Fruit fly (Drosophila melanogaster): Measurements from ENCODE around the gene CG44422.

CG44422 gene

DNA sequence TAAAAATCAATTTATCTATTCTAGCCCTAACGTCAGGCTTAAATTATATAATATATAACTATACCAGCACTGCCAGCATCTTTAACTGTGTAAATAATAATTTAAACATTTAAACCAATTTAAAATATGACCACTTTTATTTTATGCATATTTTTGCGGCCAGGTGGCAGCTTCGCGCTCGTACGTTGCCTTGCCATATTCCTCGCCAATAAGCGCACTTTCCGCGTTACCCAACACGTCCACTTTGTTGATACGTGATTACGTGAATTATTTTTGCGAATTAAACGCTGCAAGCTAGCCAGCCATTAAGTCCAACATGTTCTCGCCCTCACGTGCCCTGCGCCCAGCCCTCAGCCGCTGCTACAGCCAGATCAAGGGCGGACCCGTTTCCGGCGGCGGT, 47.2 kb upstream of the CG44422 start, which contains the start of gene NdufV3 (continued):
- TF ChIP-seq CrebB (tag; optimal IDR thresholded peaks at IDR 0.05): no peak
- TF ChIP-seq E2f1 (GFP tag; IDR thresholded peaks at IDR 0.05): no peak
- TF ChIP-seq bigmax (GFP tag; optimal IDR thresholded peaks at IDR 0.05): no peak
- no peak for TF ChIP-seq gce (GFP tag; IDR thresholded peaks at IDR 0.05)
- peak; percentile 2 for TF ChIP-seq gfzf (GFP tag; optimal IDR thresholded peaks at IDR 0.05)
- TF ChIP-seq CG17829 (tag; optimal IDR thresholded peaks at IDR 0.05): peak; percentile 18
- TF ChIP-seq CG30020 (tag; optimal IDR thresholded peaks at IDR 0.05): no peak
- TF ChIP-seq Nf-YB (GFP tag; optimal IDR thresholded peaks at IDR 0.05): no peak
- TF ChIP-seq CG1024 (GFP tag; IDR thresholded peaks at IDR 0.05): no peak
- TF ChIP-seq CG11560 (tag; IDR thresholded peaks at IDR 0.05): no peak
- no peak for TF ChIP-seq CG2116 (GFP tag; optimal IDR thresholded peaks at IDR 0.05)
- no peak for TF ChIP-seq Scr (GFP tag; IDR thresholded peaks at IDR 0.05; ENCODE audit: partially characterized antibody)
- TF ChIP-seq CG12769 (tag; optimal IDR thresholded peaks at IDR 0.05): peak; percentile 22
- no peak for TF ChIP-seq CG1647 (GFP tag; optimal IDR thresholded peaks at IDR 0.05)
- peak; percentile 4 for TF ChIP-seq trem (tag; optimal IDR thresholded peaks at IDR 0.05)
- TF ChIP-seq odd (GFP tag; optimal IDR thresholded peaks at IDR 0.05): no peak
- TF ChIP-seq gcm (GFP tag; optimal IDR thresholded peaks at IDR 0.05): no peak
- no peak for TF ChIP-seq esg (GFP tag; conservative IDR thresholded peaks at IDR 0.05)
- TF ChIP-seq Fer1 (GFP tag; optimal IDR thresholded peaks at IDR 0.05): no peak
- no peak for TF ChIP-seq trh (GFP tag; optimal IDR thresholded peaks at IDR 0.05)
- no peak for TF ChIP-seq CG13775 (GFP tag; optimal IDR thresholded peaks at IDR 0.05)
- 0 out of 2 replicates have a peak, but pooled peaks have one; percentile 21 for TF ChIP-seq CG6689 (GFP tag; IDR thresholded peaks at IDR 0.05)
- TF ChIP-seq tin (GFP tag; optimal IDR thresholded peaks at IDR 0.05): peak; percentile 4
- no peak for TF ChIP-seq her (GFP tag; optimal IDR thresholded peaks at IDR 0.05)
- no peak for TF ChIP-seq ash1 (GFP tag; optimal IDR thresholded peaks at IDR 0.05)
- TF ChIP-seq pnt (GFP tag; optimal IDR thresholded peaks at IDR 0.05): no peak
- TF ChIP-seq Six4 (GFP tag; optimal IDR thresholded peaks at IDR 0.05): no peak
- TF ChIP-seq CG4282 (GFP tag; optimal IDR thresholded peaks at IDR 0.05): no peak
- peak; percentile 3 for TF ChIP-seq CG15514 (GFP tag; optimal IDR thresholded peaks at IDR 0.05)
- TF ChIP-seq vvl (GFP tag; IDR thresholded peaks at IDR 0.05): peak; percentile 71; the same call in 1 of the 2 replicates
- TF ChIP-seq CG15011 (GFP tag; optimal IDR thresholded peaks at IDR 0.05): no peak
- TF ChIP-seq sug (tag; optimal IDR thresholded peaks at IDR 0.05): peak; percentile 18
- no peak for TF ChIP-seq MTF-1 (GFP tag; optimal IDR thresholded peaks at IDR 0.05; ENCODE audit: borderline replicate concordance)
- TF ChIP-seq CG30403 (GFP tag; optimal IDR thresholded peaks at IDR 0.05): peak; percentile 12
- TF ChIP-seq CG11723 (GFP tag; optimal IDR thresholded peaks at IDR 0.05): no peak
- TF ChIP-seq lov (optimal IDR thresholded peaks at IDR 0.05): no peak
- no peak for TF ChIP-seq lov (GFP tag; IDR thresholded peaks at IDR 0.05)
- no peak for TF ChIP-seq CG12219 (GFP tag; optimal IDR thresholded peaks at IDR 0.05)
- TF ChIP-seq Nf-YC (tag; optimal IDR thresholded peaks at IDR 0.05): no peak
- TF ChIP-seq D19B (GFP tag; optimal IDR thresholded peaks at IDR 0.05): no peak
- no peak for TF ChIP-seq shn (GFP tag; optimal IDR thresholded peaks at IDR 0.05)
- TF ChIP-seq sr (GFP tag; IDR thresholded peaks at IDR 0.05): no peak
- TF ChIP-seq ac (GFP tag; optimal IDR thresholded peaks at IDR 0.05): no peak
- TF ChIP-seq CG12391 (tag; optimal IDR thresholded peaks at IDR 0.05): peak; percentile 9
- no peak for TF ChIP-seq CG17912 (GFP tag; optimal IDR thresholded peaks at IDR 0.05)
- TF ChIP-seq GATAe (GFP tag; conservative IDR thresholded peaks at IDR 0.05): no peak
- no peak for TF ChIP-seq CG6254 (GFP tag; optimal IDR thresholded peaks at IDR 0.05)
- TF ChIP-seq twi (tag; optimal IDR thresholded peaks at IDR 0.05): no peak
